Fruit fly (Drosophila melanogaster): Measurements from ENCODE around the gene CG12991.
A peak's percentile ranks its signal among the peaks of the same experiment; 100 is the strongest.

The CG12991 gene

DNA sequence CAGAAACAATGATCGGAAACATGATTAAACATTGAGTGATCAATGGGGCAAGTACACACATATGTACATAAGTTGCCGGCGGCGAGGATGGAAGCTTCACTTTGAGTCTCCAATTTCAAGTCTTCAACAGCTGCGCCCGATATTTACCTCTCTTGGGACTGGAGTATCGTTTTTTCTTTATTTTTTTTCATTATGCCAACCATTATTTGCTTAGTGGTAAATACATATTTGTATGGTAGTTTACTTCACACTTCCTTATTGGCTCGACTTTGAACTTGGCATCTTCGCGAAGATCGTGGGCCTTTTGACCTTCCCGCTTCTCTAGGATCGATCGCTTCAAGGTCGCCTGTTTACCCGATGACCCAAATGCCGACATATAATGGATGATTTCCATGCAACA is 3.0 kb downstream of the CG12991 start (continued):
- TF ChIP-seq pnt (GFP tag; optimal IDR thresholded peaks at IDR 0.05) (peak; percentile 2), da (GFP tag; optimal IDR thresholded peaks at IDR 0.05) (no peak), pho (GFP tag; optimal IDR thresholded peaks at IDR 0.05) (peak; percentile 26), nerfin-1 (tag; optimal IDR thresholded peaks at IDR 0.05) (peak; percentile 16), CG7786 (GFP tag; optimal IDR thresholded peaks at IDR 0.05) (no peak), Myb (GFP tag; optimal IDR thresholded peaks at IDR 0.05) (peak; percentile 3), zfh1 (GFP tag; IDR thresholded peaks at IDR 0.05) (peak; percentile 39; the same call in 1 of the 3 replicates), CG7556 (GFP tag; optimal IDR thresholded peaks at IDR 0.05) (no peak), sisA (GFP tag; IDR thresholded peaks at IDR 0.05) (no peak), fru (optimal IDR thresholded peaks at IDR 0.05) (no peak), ase (GFP tag; IDR thresholded peaks at IDR 0.05) (no peak), slou (GFP tag; optimal IDR thresholded peaks at IDR 0.05) (no peak), CG1529 (GFP tag; optimal IDR thresholded peaks at IDR 0.05) (peak; percentile 39), btn (GFP tag; optimal IDR thresholded peaks at IDR 0.05) (no peak), cad (GFP tag; optimal IDR thresholded peaks at IDR 0.05) (no peak), z (GFP tag; IDR thresholded peaks at IDR 0.05) (no peak), row (GFP tag; IDR thresholded peaks at IDR 0.05) (no peak), HmgZ (tag; optimal IDR thresholded peaks at IDR 0.05) (no peak), Doc2 (GFP tag; IDR thresholded peaks at IDR 0.05) (no peak), NC2β (GFP tag; optimal IDR thresholded peaks at IDR 0.05) (no peak), CG17612 (GFP tag; IDR thresholded peaks at IDR 0.05) (no peak), Lpt (GFP tag; optimal IDR thresholded peaks at IDR 0.05) (no peak), CG2116 (GFP tag; optimal IDR thresholded peaks at IDR 0.05) (no peak), pb (GFP tag; optimal IDR thresholded peaks at IDR 0.05) (no peak), unc-4 (GFP tag; IDR thresholded peaks at IDR 0.05; ENCODE audit: partially characterized antibody) (no peak), odd (GFP tag; optimal IDR thresholded peaks at IDR 0.05) (peak; percentile 57), MESR4 (GFP tag; optimal IDR thresholded peaks at IDR 0.05) (no peak), Hr51 (GFP tag; optimal IDR thresholded peaks at IDR 0.05) (peak in 1 of 2 experiments; percentile 1), CG4282 (GFP tag; optimal IDR thresholded peaks at IDR 0.05) (no peak), lov (optimal IDR thresholded peaks at IDR 0.05) (no peak), lov (GFP tag; IDR thresholded peaks at IDR 0.05) (no peak), Sin3A (optimal IDR thresholded peaks at IDR 0.05) (no peak), CG13287 (GFP tag; IDR thresholded peaks at IDR 0.05; ENCODE audit: partially characterized antibody) (no peak), Max (GFP tag; optimal IDR thresholded peaks at IDR 0.05) (no peak), mirr (GFP tag; optimal IDR thresholded peaks at IDR 0.05) (no peak), CG12071 (GFP tag; optimal IDR thresholded peaks at IDR 0.05) (peak; percentile 12), CG15073 (GFP tag; optimal IDR thresholded peaks at IDR 0.05) (no peak), CG17359 (tag; optimal IDR thresholded peaks at IDR 0.05) (peak; percentile 56), Eip74EF (GFP tag; optimal IDR thresholded peaks at IDR 0.05) (peak in 1 of 2 experiments; percentile 48), BtbVII (GFP tag; optimal IDR thresholded peaks at IDR 0.05) (peak; percentile 41), CG9817 (tag; optimal IDR thresholded peaks at IDR 0.05) (no peak), unpg (GFP tag; optimal IDR thresholded peaks at IDR 0.05) (peak; percentile 47), Xbp1 (GFP tag; optimal IDR thresholded peaks at IDR 0.05) (no peak), CG7357 (GFP tag; IDR thresholded peaks at IDR 0.05) (no peak), Nf-YA (GFP tag; IDR thresholded peaks at IDR 0.05) (no peak), chinmo (GFP tag; IDR thresholded peaks at IDR 0.05; ENCODE audit: partially characterized antibody) (no peak), ind (GFP tag; optimal IDR thresholded peaks at IDR 0.05) (no peak), jumu (GFP tag; optimal IDR thresholded peaks at IDR 0.05) (no peak), CG12299 (tag; optimal IDR thresholded peaks at IDR 0.05) (peak; percentile 50), sc (optimal IDR thresholded peaks at IDR 0.05) (no peak), sc (GFP tag; optimal IDR thresholded peaks at IDR 0.05) (peak; percentile 2), sqz (GFP tag; optimal IDR thresholded peaks at IDR 0.05) (peak; percentile 12), Vsx1 (GFP tag; optimal IDR thresholded peaks at IDR 0.05) (no peak)

All from whole organism, embryonic.